Worm (Caenorhabditis elegans): ENCODE data around the gene hda-6.
"Not testable (repeated sequence)": the region's sequence is repeated elsewhere in the genome, so short reads cannot be mapped to it uniquely, and the experiment has no call there.

- not testable (repeated sequence) for TF ChIP-seq rnt-1 (tag; optimal IDR thresholded peaks at IDR 0.05); nfya-1 (tag; optimal IDR thresholded peaks at IDR 0.05); pax-1 (tag; optimal IDR thresholded peaks at IDR 0.05); pha-2 (tag; optimal IDR thresholded peaks at IDR 0.05); mec-3 (tag; optimal IDR thresholded peaks at IDR 0.05; ENCODE audit: borderline replicate concordance); K09A11.1 (tag; optimal IDR thresholded peaks at IDR 0.05; ENCODE audit: insufficient read depth); hlh-15 (tag; optimal IDR thresholded peaks at IDR 0.05); gmeb-2 (tag; optimal IDR thresholded peaks at IDR 0.05); fax-1 (tag; optimal IDR thresholded peaks at IDR 0.05); ets-4 (tag; optimal IDR thresholded peaks at IDR 0.05); che-1 (tag; optimal IDR thresholded peaks at IDR 0.05)
Measured at ce11 chrIV:5313011-5313410, 51.1 kb downstream of the hda-6 start, which contains the start of the genes msp-59 and ZK354.2.

Measured in whole organism, late embryonic.